Worm (Caenorhabditis elegans): ENCODE data around the gene fbxa-189.

fbxa-189 gene

DNA sequence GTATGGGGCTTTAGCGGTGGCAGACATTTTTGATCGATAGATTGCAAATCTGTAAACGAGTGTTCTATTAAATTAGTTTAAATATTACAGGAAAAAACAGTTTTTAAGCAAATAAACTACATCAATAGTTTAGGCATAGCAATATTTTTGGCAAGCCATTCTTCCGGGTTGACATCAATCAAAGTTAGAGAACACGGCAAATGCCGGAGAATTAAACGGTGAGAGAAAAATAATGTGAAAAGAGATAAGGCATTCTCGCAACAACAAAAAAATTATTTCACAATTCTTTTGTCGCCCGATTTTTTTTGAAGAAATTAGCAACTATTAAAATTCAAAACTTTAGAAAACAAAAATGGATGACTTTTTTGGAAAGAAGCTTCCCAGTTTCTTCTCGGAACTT lies at the start of gene fbxa-189, which contains the start of gene fbxa-188:
fbxa-189 (plus strand) TSS at position 339 of the 400 bp plus-strand sequence.
fbxa-188 (minus strand) TSS at position 51 of the 400 bp plus-strand sequence.
- TF ChIP-seq zim-3 (tag; optimal IDR thresholded peaks at IDR 0.05): no peak
- peak; percentile 24 for TF ChIP-seq nhr-80 (tag; optimal IDR thresholded peaks at IDR 0.05)

DNA sequence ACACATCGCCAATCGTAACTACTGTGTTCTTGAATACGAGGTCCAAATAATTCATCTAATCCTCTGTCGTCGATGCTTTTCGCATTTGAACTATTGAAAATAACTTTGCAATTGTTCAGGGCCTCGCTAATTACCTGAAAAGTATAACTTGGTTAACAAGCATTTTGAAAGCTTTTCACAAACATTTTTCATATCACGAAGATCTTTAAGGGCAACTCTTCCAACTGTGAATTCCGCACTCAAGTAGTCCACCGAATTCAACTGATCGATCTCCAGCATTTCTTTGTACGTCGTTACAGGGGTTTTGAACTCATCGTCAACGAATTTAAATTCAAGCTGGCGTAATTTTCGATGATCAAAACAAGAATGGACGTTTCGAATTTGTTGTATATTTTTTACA lies 48.6 kb upstream of the fbxa-189 start:
- TF ChIP-seq him-1 (tag; optimal IDR thresholded peaks at IDR 0.05) (no peak), nhr-80 (tag; optimal IDR thresholded peaks at IDR 0.05) (no peak), ccch-3 (GFP tag; optimal IDR thresholded peaks at IDR 0.05) (no peak)

ce11 chrV:17298657-17299056 lies 46.4 kb upstream of the fbxa-189 start:
- TF ChIP-seq akir-1 (GFP tag; optimal IDR thresholded peaks at IDR 0.05): no peak

- TF ChIP-seq repo-1 (tag; optimal IDR thresholded peaks at IDR 0.05) (no peak), fkh-3 (tag; optimal IDR thresholded peaks at IDR 0.05) (no peak), hrde-1 (tag; optimal IDR thresholded peaks at IDR 0.05; ENCODE audit: borderline replicate concordance) (no peak)
These were observed 43.6 kb upstream of the fbxa-189 start, which contains the start of gene K10G4.5 for ce11 chrV:17301375-17301774. Gene K10G4.5 (minus strand): TSS chrV:17301475.

DNA sequence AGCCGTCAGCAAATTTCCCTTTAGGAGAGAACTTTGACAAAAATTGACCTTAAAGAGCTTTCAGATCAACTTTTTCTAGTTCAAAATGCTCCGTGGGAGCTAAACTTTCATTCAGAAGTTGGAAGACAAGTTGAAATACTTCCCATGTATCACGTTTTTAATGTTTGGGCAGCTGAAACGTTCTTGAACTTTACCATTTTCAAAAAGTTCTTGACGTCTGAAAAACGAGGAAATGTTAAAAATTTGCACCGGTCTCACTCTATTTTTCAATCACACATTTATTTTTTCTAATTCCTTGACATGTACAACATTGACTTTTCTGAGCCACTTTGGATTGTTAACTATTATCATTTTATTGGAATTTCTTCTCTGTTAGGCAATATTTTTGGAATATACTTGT lies 42.3 kb upstream of the fbxa-189 start, which contains the start of gene sri-70:
sri-70 (plus strand) TSS at position 301 of the 400 bp plus-strand sequence.
- TF ChIP-seq ztf-28 (GFP tag; IDR thresholded peaks at IDR 0.05) (no peak), lin-26 (GFP tag; IDR thresholded peaks at IDR 0.05) (no peak), rec-8 (tag; optimal IDR thresholded peaks at IDR 0.05) (no peak), bed-1 (GFP tag; IDR thresholded peaks at IDR 0.05) (no peak), nfyb-1 (GFP tag; IDR thresholded peaks at IDR 0.05) (no peak), him-1 (tag; optimal IDR thresholded peaks at IDR 0.05) (no peak), unc-62 (GFP tag; optimal IDR thresholded peaks at IDR 0.05) (no peak), aptf-3 (GFP tag; IDR thresholded peaks at IDR 0.05) (no peak), attf-5 (GFP tag; optimal IDR thresholded peaks at IDR 0.05) (no peak), ceh-40 (GFP tag; IDR thresholded peaks at IDR 0.05) (no peak), ama-1 (optimal IDR thresholded peaks at IDR 0.05) (no peak), ama-1 (GFP tag; optimal IDR thresholded peaks at IDR 0.05) (no peak), lsl-1 (GFP tag; optimal IDR thresholded peaks at IDR 0.05) (no peak), chd-7 (tag; optimal IDR thresholded peaks at IDR 0.05) (no peak), efl-1 (GFP tag; optimal IDR thresholded peaks at IDR 0.05) (no peak), zim-3 (tag; optimal IDR thresholded peaks at IDR 0.05) (no peak), madf-6 (GFP tag; IDR thresholded peaks at IDR 0.05) (no peak), T26A5.8 (tag; optimal IDR thresholded peaks at IDR 0.05) (no peak)

- TF ChIP-seq bed-2 (GFP tag; IDR thresholded peaks at IDR 0.05) (no peak), snpc-1.1 (tag; optimal IDR thresholded peaks at IDR 0.05; ENCODE audit: insufficient read depth) (no peak), athp-1 (tag; optimal IDR thresholded peaks at IDR 0.05) (no peak), B0336.3 (GFP tag; IDR thresholded peaks at IDR 0.05) (no peak), lin-35 (GFP tag; optimal IDR thresholded peaks at IDR 0.05) (no peak), ekl-4 (GFP tag; IDR thresholded peaks at IDR 0.05) (no peak), cebp-1 (GFP tag; IDR thresholded peaks at IDR 0.05) (no peak), cebp-1 (tag; optimal IDR thresholded peaks at IDR 0.05) (no peak), F57C9.4 (tag; optimal IDR thresholded peaks at IDR 0.05) (no peak), hlh-12 (tag; optimal IDR thresholded peaks at IDR 0.05) (no peak), egl-44 (GFP tag; IDR thresholded peaks at IDR 0.05) (no peak), B0261.1 (tag; optimal IDR thresholded peaks at IDR 0.05) (no peak), somi-1 (GFP tag; optimal IDR thresholded peaks at IDR 0.05) (no peak), nhr-120 (GFP tag; IDR thresholded peaks at IDR 0.05) (no peak), egrh-3 (GFP tag; IDR thresholded peaks at IDR 0.05) (no peak), repo-1 (tag; optimal IDR thresholded peaks at IDR 0.05) (no peak)
These were observed 41.6 kb upstream of the fbxa-189 start for ce11 chrV:17303392-17303791.

Data from whole organism, young adult.